Worm (Caenorhabditis elegans): ENCODE data around the gene F59C12.3.

The F59C12.3 gene

ce11 chrX:16553845-16554426 is 55.4 kb downstream of the F59C12.3 start, which contains the start of gene K08B5.2:
Gene K08B5.2 (minus strand): TSS chrX:16553887.
- no peak for TF ChIP-seq Y55F3AM.14 (GFP tag; optimal IDR thresholded peaks at IDR 0.05)
- TF ChIP-seq ztf-4 (tag; optimal IDR thresholded peaks at IDR 0.05), result no peak
- TF ChIP-seq nhr-6 (tag; optimal IDR thresholded peaks at IDR 0.05), result no peak
- TF ChIP-seq elt-3 (tag; optimal IDR thresholded peaks at IDR 0.05), result no peak
- no peak for TF ChIP-seq nhr-237 (tag; optimal IDR thresholded peaks at IDR 0.05)
- no peak for TF ChIP-seq snpc-4 (tag; optimal IDR thresholded peaks at IDR 0.05)
- peak; percentile 56 for TF ChIP-seq unc-55 (GFP tag; optimal IDR thresholded peaks at IDR 0.05)
- peak; percentile 46 for TF ChIP-seq F13H6.1 (tag; optimal IDR thresholded peaks at IDR 0.05)
- peak; percentile 23 for TF ChIP-seq sma-9 (GFP tag; optimal IDR thresholded peaks at IDR 0.05)
- no peak for TF ChIP-seq sma-9 (tag; optimal IDR thresholded peaks at IDR 0.05)
- no peak for TF ChIP-seq fos-1 (tag; optimal IDR thresholded peaks at IDR 0.05)
- peak; percentile 18 for TF ChIP-seq crh-2 (tag; optimal IDR thresholded peaks at IDR 0.05)
- TF ChIP-seq lsy-2 (tag; optimal IDR thresholded peaks at IDR 0.05), result peak in 1 of 2 experiments; percentile 10
- TF ChIP-seq nhr-129 (tag; optimal IDR thresholded peaks at IDR 0.05), result peak; percentile 52
- no peak for TF ChIP-seq ceh-16 (tag; optimal IDR thresholded peaks at IDR 0.05)
- no peak for TF ChIP-seq ztf-11 (tag; optimal IDR thresholded peaks at IDR 0.05)
- no peak for TF ChIP-seq aly-2 (tag; optimal IDR thresholded peaks at IDR 0.05)
- TF ChIP-seq lin-39 (tag; optimal IDR thresholded peaks at IDR 0.05), result no peak
- TF ChIP-seq mab-5 (tag; optimal IDR thresholded peaks at IDR 0.05), result no peak
- TF ChIP-seq C34F6.9 (tag; optimal IDR thresholded peaks at IDR 0.05), result peak; percentile 39
- no peak for TF ChIP-seq ama-1 (optimal IDR thresholded peaks at IDR 0.05)
- TF ChIP-seq egl-27 (tag; optimal IDR thresholded peaks at IDR 0.05), result no peak
- TF ChIP-seq blmp-1 (tag; optimal IDR thresholded peaks at IDR 0.05; ENCODE audit: insufficient read depth), result no peak

Measured in whole organism, L2 larva.